Worm (Caenorhabditis elegans) whole organism, L1 larva: Measurements from ENCODE around the gene srp-2.

Source experiments
- C04F5.9 ChIP-seq: sonication (generic microtip); optimal IDR thresholded peaks from 2 replicates; lab custom pipeline; 2016; ENCODE audit warnings: missing genetic modification characterization, missing compliant biosample characterization
- Y116A8C.19 ChIP-seq: sonication (generic microtip); optimal IDR thresholded peaks from 2 replicates; lab custom pipeline; 2016; ENCODE audit warnings: missing compliant biosample characterization, missing genetic modification characterization, borderline replicate concordance
- ama-1 ChIP-seq: fragments of 150-350 bp; optimal IDR thresholded peaks from 2 replicates; lab custom pipeline; 2014
- blmp-1 ChIP-seq: fragments of 150-350 bp; optimal IDR thresholded peaks from 2 replicates; lab custom pipeline; 2014; ENCODE audit warnings: missing biosample characterization, missing genetic modification characterization
- ceh-63 ChIP-seq: fragments of 200-800 bp; sonication (Bioruptor generic); optimal IDR thresholded peaks from 2 replicates; lab custom pipeline; 2018; ENCODE audit warnings: mild to moderate bottlenecking, missing genetic modification characterization, missing compliant biosample characterization
- ceh-82 ChIP-seq, 3 experiments: fragments of 150-350 bp in 1 of 3; sonication (generic microtip) in 2 of 3; optimal IDR thresholded peaks; 2 replicates each; lab custom pipeline; 2014 to 2017; ENCODE audit warnings: missing biosample characterization in 3 of 3, missing genetic modification characterization in 3 of 3
- dsc-1 ChIP-seq: sonication (generic microtip); optimal IDR thresholded peaks from 2 replicates; lab custom pipeline; 2016; ENCODE audit warnings: mild to moderate bottlenecking, missing genetic modification characterization, missing compliant biosample characterization
- efl-3 ChIP-seq: fragments of 200-800 bp; sonication (Bioruptor generic); optimal IDR thresholded peaks from 2 replicates; lab custom pipeline; 2018; ENCODE audit warnings: mild to moderate bottlenecking, missing genetic modification characterization, missing compliant biosample characterization
- egl-27 ChIP-seq, 2 experiments: fragments of 150-350 bp in 1 of 2; sonication (generic microtip); optimal IDR thresholded peaks; 3 replicates each; lab custom pipeline; 2017 to 2018; ENCODE audit warnings: missing biosample characterization in 2 of 2, missing genetic modification characterization in 2 of 2, missing genetic modification reagents in 2 of 2
- elt-2 ChIP-seq: sonication (generic microtip); optimal IDR thresholded peaks from 2 replicates; lab custom pipeline; 2016; ENCODE audit warnings: missing genetic modification characterization, mild to moderate bottlenecking, inconsistent platforms, missing compliant biosample characterization, missing genetic modification reagents
- elt-3 ChIP-seq, 6 experiments: fragments of 150-350 bp in 1 of 6; sonication (generic microtip); optimal IDR thresholded peaks; 2 replicates each; lab custom pipeline; 2017 to 2018; ENCODE audit warnings: missing biosample characterization in 6 of 6, missing genetic modification characterization in 6 of 6, inconsistent platforms in 1 of 6
- fkh-8 ChIP-seq: sonication (generic microtip); optimal IDR thresholded peaks from 2 replicates; lab custom pipeline; 2016; ENCODE audit warnings: mild to moderate bottlenecking, missing genetic modification characterization, missing compliant biosample characterization
- grh-1 ChIP-seq: fragments of 200-800 bp; sonication (Bioruptor generic); IDR thresholded peaks from 2 replicates; pipeline ENCODE4 v1.3.6; 2022; ENCODE audit warnings: missing genetic modification reagents, missing genetic modification characterization, missing compliant biosample characterization
- hlh-4 ChIP-seq: sonication (generic microtip); optimal IDR thresholded peaks from 2 replicates; lab custom pipeline; 2016; ENCODE audit warnings: mild to moderate bottlenecking, missing genetic modification characterization, missing compliant biosample characterization
- hpl-2 ChIP-seq: fragments of 150-350 bp; optimal IDR thresholded peaks from 2 replicates; lab custom pipeline; 2014; ENCODE audit warnings: missing biosample characterization, missing genetic modification reagents, missing genetic modification characterization
- lin-14 ChIP-seq: fragments of 200-800 bp; sonication (Bioruptor generic); optimal IDR thresholded peaks from 2 replicates; lab custom pipeline; 2018; ENCODE audit warnings: mild to moderate bottlenecking, missing genetic modification characterization, moderate library complexity, missing compliant biosample characterization
- lin-15B ChIP-seq: fragments of 150-350 bp; sonication (generic microtip); optimal IDR thresholded peaks from 3 replicates; lab custom pipeline; 2014; ENCODE audit warnings: missing biosample characterization, missing genetic modification characterization
- lir-3 ChIP-seq: sonication (generic microtip); optimal IDR thresholded peaks from 2 replicates; lab custom pipeline; 2016; ENCODE audit warnings: mild to moderate bottlenecking, missing genetic modification characterization, moderate library complexity, missing compliant biosample characterization; ENCODE audit not compliant: poor library complexity
- mdl-1 ChIP-seq, 2 experiments: fragments of 150-350 bp; optimal IDR thresholded peaks; 2 replicates each; lab custom pipeline; 2014 to 2017; ENCODE audit warnings: missing biosample characterization in 2 of 2, missing genetic modification characterization in 2 of 2, inconsistent platforms in 1 of 2
- mef-2 ChIP-seq: fragments of 150-350 bp; optimal IDR thresholded peaks from 2 replicates; lab custom pipeline; 2014; ENCODE audit warnings: missing biosample characterization, missing genetic modification characterization
- mep-1 ChIP-seq: fragments of 150-350 bp; optimal IDR thresholded peaks from 2 replicates; lab custom pipeline; 2014; ENCODE audit warnings: missing biosample characterization, missing genetic modification characterization
- nhr-11 ChIP-seq: fragments of 150-350 bp; optimal IDR thresholded peaks from 2 replicates; lab custom pipeline; 2014; ENCODE audit warnings: missing biosample characterization, missing genetic modification characterization
- nhr-19 ChIP-seq: fragments of 200-800 bp; sonication (Bioruptor generic); conservative IDR thresholded peaks from 2 replicates; pipeline ENCODE4 v1.3.6; 2022; ENCODE audit warnings: missing genetic modification characterization, missing compliant biosample characterization
- nhr-47 ChIP-seq: sonication (generic microtip); optimal IDR thresholded peaks from 2 replicates; lab custom pipeline; 2016; ENCODE audit warnings: mild to moderate bottlenecking, missing genetic modification characterization, moderate library complexity, missing compliant biosample characterization
- nhr-71 ChIP-seq: sonication (generic microtip); optimal IDR thresholded peaks from 2 replicates; lab custom pipeline; 2016; ENCODE audit warnings: mild to moderate bottlenecking, missing genetic modification characterization, moderate library complexity, missing compliant biosample characterization
- nhr-76 ChIP-seq: sonication (generic microtip); optimal IDR thresholded peaks from 2 replicates; lab custom pipeline; 2017; ENCODE audit warnings: missing biosample characterization, missing genetic modification characterization
- nhr-77 ChIP-seq: fragments of 150-350 bp; optimal IDR thresholded peaks from 2 replicates; lab custom pipeline; 2014; ENCODE audit warnings: missing biosample characterization, missing genetic modification characterization
- nhr-84 ChIP-seq: sonication (generic microtip); optimal IDR thresholded peaks from 2 replicates; lab custom pipeline; 2017; ENCODE audit warnings: missing biosample characterization, missing genetic modification characterization
- nhr-85 ChIP-seq: sonication (generic microtip); peaks from one replicate; lab custom pipeline; 2016; ENCODE audit warnings: missing genetic modification characterization, inconsistent platforms, missing compliant biosample characterization
- nhr-90 ChIP-seq: sonication (generic microtip); optimal IDR thresholded peaks from 2 replicates; lab custom pipeline; 2016; ENCODE audit warnings: mild to moderate bottlenecking, missing genetic modification characterization, missing compliant biosample characterization; ENCODE audit not compliant: poor library complexity
- skn-1 ChIP-seq: fragments of 150-350 bp; optimal IDR thresholded peaks from 2 replicates; lab custom pipeline; 2014; ENCODE audit warnings: missing biosample characterization, missing genetic modification characterization
- snu-23 ChIP-seq: sonication (generic microtip); optimal IDR thresholded peaks from 2 replicates; lab custom pipeline; 2016; ENCODE audit warnings: missing genetic modification characterization, missing compliant biosample characterization
- sox-4 ChIP-seq: sonication (generic microtip); optimal IDR thresholded peaks from 2 replicates; lab custom pipeline; 2016; ENCODE audit warnings: missing genetic modification characterization, missing compliant biosample characterization
- swsn-7 ChIP-seq: sonication (generic microtip); optimal IDR thresholded peaks from 2 replicates; lab custom pipeline; 2016; ENCODE audit warnings: missing genetic modification characterization, missing compliant biosample characterization
- tlp-1 ChIP-seq: fragments of 150-350 bp; optimal IDR thresholded peaks from 2 replicates; lab custom pipeline; 2014; ENCODE audit warnings: missing biosample characterization, missing genetic modification characterization
- unc-30 ChIP-seq: sonication (generic microtip); optimal IDR thresholded peaks from 2 replicates; lab custom pipeline; 2017; ENCODE audit warnings: missing biosample characterization, missing genetic modification characterization
- zag-1 ChIP-seq: fragments of 150-350 bp; optimal IDR thresholded peaks from 2 replicates; lab custom pipeline; 2014; ENCODE audit warnings: missing biosample characterization, missing genetic modification characterization
- ztf-11 ChIP-seq, 2 experiments: sonication (generic microtip); optimal IDR thresholded peaks; 2 replicates each; lab custom pipeline; 2016 to 2017; ENCODE audit warnings: missing genetic modification characterization in 2 of 2, missing biosample characterization in 1 of 2, missing compliant biosample characterization in 1 of 2

Gene srp-2

ce11 chrV:777285-777684 is 14.8 kb downstream of the srp-2 start, which contains the start of gene R09E12.9 (continued):
- TF ChIP-seq ceh-63 (GFP tag; lab: Kevin White, UChicago), result no peak
- TF ChIP-seq nhr-19 (GFP tag; lab: Robert Waterston, UW), result peak; percentile 40
- no peak for TF ChIP-seq ceh-82 (tag; optimal IDR thresholded peaks at IDR 0.05; lab: Kevin White, UChicago)
- TF ChIP-seq nhr-71 (tag; lab: Kevin White, UChicago), result peak; percentile 45
- no peak for TF ChIP-seq mef-2
- TF ChIP-seq dsc-1 (tag; lab: Kevin White, UChicago), result no peak
- TF ChIP-seq nhr-85, result peak; percentile 55
- TF ChIP-seq ama-1 (lab: Kevin White, UChicago), result no peak
- no peak for TF ChIP-seq grh-1 (GFP tag; lab: Robert Waterston, UW)
- no peak for TF ChIP-seq C04F5.9 (tag; lab: Kevin White, UChicago)
- TF ChIP-seq nhr-77, result peak; percentile 100
- peak; percentile 29 for TF ChIP-seq nhr-90 (tag; lab: Kevin White, UChicago)
- TF ChIP-seq blmp-1 (tag; lab: Kevin White, UChicago), result peak; percentile 36
- TF ChIP-seq nhr-76 (tag; lab: Kevin White, UChicago), result peak; percentile 15
- TF ChIP-seq elt-3 (tag; optimal IDR thresholded peaks at IDR 0.05; lab: Kevin White, UChicago), result peak in 1 of 6 experiments; percentile 27

DNA sequence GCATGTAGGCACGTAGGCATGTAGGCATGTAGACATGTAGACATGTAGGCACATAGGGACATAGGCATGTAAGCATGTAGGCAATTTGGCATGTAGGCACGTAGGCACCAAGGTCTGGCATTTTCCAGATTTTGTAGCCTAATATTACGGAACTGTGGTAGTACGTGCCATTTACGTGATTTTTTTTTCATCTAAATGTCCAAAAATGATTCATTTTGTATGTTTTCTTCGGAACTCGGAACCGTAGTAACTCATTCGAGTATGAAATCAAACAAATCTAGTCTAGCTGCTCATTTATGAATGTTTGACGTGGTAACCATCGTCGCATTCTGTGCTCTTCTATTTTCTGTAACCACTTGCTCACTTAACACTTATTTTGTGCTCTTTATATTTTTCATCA is 15.9 kb downstream of the srp-2 start, which contains the start of gene srbc-59:
Gene srbc-59 (plus strand): TSS at position 301 of the 400 bp plus-strand sequence.
- TF ChIP-seq fkh-8 (tag; lab: Kevin White, UChicago) (no peak), lin-14 (GFP tag; lab: Kevin White, UChicago) (no peak), unc-30 (no peak), lin-15B (tag; lab: Kevin White, UChicago) (no peak), skn-1 (tag; lab: Kevin White, UChicago) (no peak), elt-2 (tag; lab: Kevin White, UChicago) (no peak), hpl-2 (no peak), zag-1 (no peak), efl-3 (GFP tag; lab: Kevin White, UChicago) (no peak), nhr-19 (GFP tag; lab: Robert Waterston, UW) (no peak), hlh-4 (tag; lab: Kevin White, UChicago) (no peak), sox-4 (tag; lab: Kevin White, UChicago) (no peak), egl-27 (tag; optimal IDR thresholded peaks at IDR 0.05; lab: Kevin White, UChicago) (no peak), ama-1 (lab: Kevin White, UChicago) (no peak)

- TF ChIP-seq snu-23 (GFP tag; lab: Kevin White, UChicago) (no peak), ztf-11 (tag; optimal IDR thresholded peaks at IDR 0.05; lab: Kevin White, UChicago) (no peak), fkh-8 (tag; lab: Kevin White, UChicago) (peak; percentile 18), nhr-71 (tag; lab: Kevin White, UChicago) (no peak), nhr-84 (tag; lab: Kevin White, UChicago) (no peak)
These were observed 17.6 kb downstream of the srp-2 start, which contains the start of gene srbc-60 for ce11 chrV:779999-780398. TSS of gene srbc-60 (plus strand) at chrV:780299.

DNA sequence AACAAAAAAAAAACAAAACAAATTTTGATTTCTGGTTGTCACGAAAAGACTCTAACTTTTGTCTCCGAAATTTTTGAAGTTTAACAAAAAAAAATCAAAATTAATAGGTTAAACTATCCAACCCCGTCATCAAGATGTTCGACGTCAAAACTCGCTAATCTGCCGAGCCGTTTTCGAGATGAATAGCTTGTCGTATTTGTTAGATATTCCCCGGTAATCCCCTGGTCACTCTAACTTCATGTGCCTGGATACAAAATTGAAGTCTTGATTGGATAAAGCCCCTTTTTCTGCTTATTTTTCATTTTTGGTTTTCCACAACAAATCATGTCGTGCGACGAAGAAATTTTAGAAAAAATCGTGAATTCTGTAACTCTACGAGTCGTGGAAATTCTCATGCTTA is 20.0 kb downstream of the srp-2 start, which contains the start of gene srab-16:
Gene srab-16 (plus strand): TSS at position 301 of the 400 bp plus-strand sequence.
- TF ChIP-seq dsc-1 (tag; lab: Kevin White, UChicago), result peak; percentile 40
- TF ChIP-seq lir-3, result no peak

ce11 chrV:794092-794491 is 31.7 kb downstream of the srp-2 start:
- TF ChIP-seq dsc-1 (tag; lab: Kevin White, UChicago) (no peak), mep-1 (no peak), mdl-1 (tag; optimal IDR thresholded peaks at IDR 0.05; lab: Kevin White, UChicago) (no peak), nhr-47 (no peak), tlp-1 (tag; lab: Kevin White, UChicago) (no peak), nhr-11 (tag; lab: Kevin White, UChicago) (no peak), swsn-7 (no peak), nhr-84 (tag; lab: Kevin White, UChicago) (no peak), Y116A8C.19 (tag; lab: Kevin White, UChicago) (no peak)
